Fruit fly (Drosophila melanogaster) whole organism: ENCODE measurements around the gene Agpat2.

ENCODE experiments used
- CG8478 ChIP-seq: fragments of >200 bp; optimal IDR thresholded peaks from 2 replicates; lab custom pipeline; 2018; ENCODE audit warnings: inconsistent platforms
- Dll ChIP-seq: fragments of >200 bp; optimal IDR thresholded peaks from 2 replicates; lab custom pipeline; 2017
- EcR ChIP-seq, 2 experiments: fragments of >200 bp; optimal IDR thresholded peaks; 2 replicates each; lab custom pipeline; 2017; ENCODE audit warnings: missing biosample characterization in 2 of 2, missing genetic modification characterization in 2 of 2, missing genetic modification reagents in 2 of 2
- pan ChIP-seq: fragments of >200 bp; optimal IDR thresholded peaks from 2 replicates; lab custom pipeline; 2017
- psq ChIP-seq: fragments of >200 bp; optimal IDR thresholded peaks from 2 replicates; lab custom pipeline; 2017
- usp ChIP-seq: fragments of >200 bp; optimal IDR thresholded peaks from 2 replicates; lab custom pipeline; 2017; ENCODE audit warnings: missing biosample characterization, missing genetic modification characterization, mixed read lengths

The Agpat2 gene

dm6 chr2L:8463144-8464106 lies at the start of gene Agpat2:
Gene Agpat2, minus strand, starts transcription at chr2L:8463994.
- TF ChIP-seq psq (lab: Kevin White, UChicago) (no peak), Dll (lab: Kevin White, UChicago) (no peak), EcR (GFP tag; optimal IDR thresholded peaks at IDR 0.05; lab: Kevin White, UChicago) (no peak), usp (GFP tag; lab: Kevin White, UChicago) (no peak), CG8478 (lab: Kevin White, UChicago) (no peak), pan (no peak)

DNA sequence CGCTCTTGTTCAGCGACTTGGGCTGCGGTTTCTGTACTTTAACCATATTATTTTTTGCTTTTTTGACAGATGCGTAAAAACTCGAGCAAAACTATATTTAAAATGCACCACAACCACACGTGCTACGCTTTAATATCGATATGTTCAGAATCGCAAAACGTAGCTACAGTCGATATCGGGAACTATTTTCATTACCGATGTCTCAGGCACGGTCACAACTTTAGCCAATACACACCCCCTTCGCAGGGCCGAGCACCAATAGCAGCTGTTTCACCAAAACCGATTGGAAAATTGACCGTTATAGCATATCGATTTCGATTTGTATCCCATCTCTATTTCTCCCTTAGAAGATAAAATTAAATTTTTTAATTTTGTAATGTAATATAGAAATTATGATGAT lies 47.9 kb upstream of the Agpat2 start, which contains the start of gene CG13096:
Gene CG13096 (minus strand): TSS at position 144 of the 400 bp plus-strand sequence.
- TF ChIP-seq psq (lab: Kevin White, UChicago) (no peak), usp (GFP tag; lab: Kevin White, UChicago) (no peak), CG8478 (lab: Kevin White, UChicago) (no peak), Dll (lab: Kevin White, UChicago) (no peak), pan (no peak), EcR (GFP tag; optimal IDR thresholded peaks at IDR 0.05; lab: Kevin White, UChicago) (no peak)

dm6 chr2L:8506729-8507128 lies 42.9 kb upstream of the Agpat2 start, which contains the start of gene Dh31:
Gene Dh31, minus strand, starts transcription at chr2L:8506845.
- TF ChIP-seq EcR (GFP tag; optimal IDR thresholded peaks at IDR 0.05; lab: Kevin White, UChicago) (no peak), usp (GFP tag; lab: Kevin White, UChicago) (no peak), psq (lab: Kevin White, UChicago) (no peak), pan (no peak), Dll (lab: Kevin White, UChicago) (no peak), CG8478 (lab: Kevin White, UChicago) (no peak)

- no peak for TF ChIP-seq EcR (GFP tag; optimal IDR thresholded peaks at IDR 0.05; lab: Kevin White, UChicago)
- TF ChIP-seq usp (GFP tag; lab: Kevin White, UChicago), result no peak
- TF ChIP-seq psq (lab: Kevin White, UChicago), result no peak
- no peak for TF ChIP-seq pan
- no peak for TF ChIP-seq CG8478 (lab: Kevin White, UChicago)
- no peak for TF ChIP-seq Dll (lab: Kevin White, UChicago)
These were observed 32.5 kb upstream of the Agpat2 start, which contains the start of gene Bace for dm6 chr2L:8496269-8496668. Gene Bace, minus strand, starts transcription at chr2L:8496307.

dm6 chr2L:8490439-8490838 lies 26.6 kb upstream of the Agpat2 start, which contains the start of gene CG43400:
Gene CG43400, plus strand, starts transcription at chr2L:8490739.
- TF ChIP-seq Dll (lab: Kevin White, UChicago) (no peak), EcR (GFP tag; optimal IDR thresholded peaks at IDR 0.05; lab: Kevin White, UChicago) (no peak), usp (GFP tag; lab: Kevin White, UChicago) (no peak), CG8478 (lab: Kevin White, UChicago) (no peak), pan (no peak), psq (lab: Kevin White, UChicago) (no peak)

- TF ChIP-seq EcR (GFP tag; optimal IDR thresholded peaks at IDR 0.05; lab: Kevin White, UChicago), result no peak
- TF ChIP-seq pan, result no peak
- no peak for TF ChIP-seq Dll (lab: Kevin White, UChicago)
- no peak for TF ChIP-seq psq (lab: Kevin White, UChicago)
- TF ChIP-seq usp (GFP tag; lab: Kevin White, UChicago), result no peak
- TF ChIP-seq CG8478 (lab: Kevin White, UChicago), result no peak
These were observed 24.9 kb upstream of the Agpat2 start, which contains the start of gene CG13088 for dm6 chr2L:8488735-8489134. Gene CG13088, plus strand, starts transcription at chr2L:8488981.

dm6 chr2L:8485562-8485961 lies 21.8 kb upstream of the Agpat2 start:
- TF ChIP-seq pan (no peak), psq (lab: Kevin White, UChicago) (no peak), CG8478 (lab: Kevin White, UChicago) (no peak), usp (GFP tag; lab: Kevin White, UChicago) (no peak), Dll (lab: Kevin White, UChicago) (no peak), EcR (GFP tag; optimal IDR thresholded peaks at IDR 0.05; lab: Kevin White, UChicago) (no peak)

dm6 chr2L:8481623-8482424 lies 18.0 kb upstream of the Agpat2 start, which contains the start of gene CG43796:
Gene CG43796, plus strand, starts transcription at chr2L:8482374.
- no peak for TF ChIP-seq CG8478 (lab: Kevin White, UChicago)
- TF ChIP-seq psq (lab: Kevin White, UChicago), result no peak
- no peak for TF ChIP-seq EcR (GFP tag; optimal IDR thresholded peaks at IDR 0.05; lab: Kevin White, UChicago)
- TF ChIP-seq Dll (lab: Kevin White, UChicago), result no peak
- no peak for TF ChIP-seq pan
- no peak for TF ChIP-seq usp (GFP tag; lab: Kevin White, UChicago)

DNA sequence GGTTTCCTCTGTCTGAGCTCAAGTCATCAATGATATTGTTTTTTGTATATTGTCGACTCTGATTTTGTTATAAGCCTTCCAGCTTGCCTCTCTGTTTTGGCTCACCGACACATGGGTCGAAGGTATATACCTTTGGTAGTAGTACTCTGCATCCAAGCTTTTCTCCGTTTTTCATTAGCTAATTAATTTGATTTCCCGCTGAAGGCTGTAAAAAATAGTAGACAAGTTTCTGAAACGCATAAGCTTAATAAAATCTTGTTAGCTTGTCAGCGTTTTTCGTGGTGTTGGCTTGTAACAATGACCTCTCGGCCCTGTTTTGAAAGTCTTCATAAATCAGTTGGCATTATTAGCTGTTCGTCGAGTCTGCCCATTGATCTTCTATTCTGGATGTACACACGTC lies 17.0 kb upstream of the Agpat2 start:
- no peak for TF ChIP-seq CG8478 (lab: Kevin White, UChicago)
- TF ChIP-seq EcR (GFP tag; optimal IDR thresholded peaks at IDR 0.05; lab: Kevin White, UChicago), result no peak
- no peak for TF ChIP-seq usp (GFP tag; lab: Kevin White, UChicago)
- TF ChIP-seq pan, result no peak
- no peak for TF ChIP-seq psq (lab: Kevin White, UChicago)
- no peak for TF ChIP-seq Dll (lab: Kevin White, UChicago)

dm6 chr2L:8478911-8479706 lies 15.3 kb upstream of the Agpat2 start:
- no peak for TF ChIP-seq pan
- TF ChIP-seq usp (GFP tag; lab: Kevin White, UChicago), result no peak
- TF ChIP-seq psq (lab: Kevin White, UChicago), result no peak
- no peak for TF ChIP-seq Dll (lab: Kevin White, UChicago)
- no peak for TF ChIP-seq EcR (GFP tag; optimal IDR thresholded peaks at IDR 0.05; lab: Kevin White, UChicago)
- no peak for TF ChIP-seq CG8478 (lab: Kevin White, UChicago)
